Worm (Caenorhabditis elegans) whole organism, mixed stage, embryonic: ENCODE results near the gene drn-1.

ENCODE experiments used
- M03D4.4 ChIP-seq: sonication (generic microtip); optimal IDR thresholded peaks from 2 replicates; lab custom pipeline; 2017; ENCODE audit warnings: mild to moderate bottlenecking, missing genetic modification characterization, missing compliant biosample characterization
- bed-3 ChIP-seq: fragments of 200-800 bp; sonication (Bioruptor generic); optimal IDR thresholded peaks from 3 replicates; lab custom pipeline; 2018; ENCODE audit warnings: mild to moderate bottlenecking, missing genetic modification characterization, moderate library complexity, missing compliant biosample characterization
- blmp-1 ChIP-seq: fragments of 150-350 bp; optimal IDR thresholded peaks from 2 replicates; lab custom pipeline; 2014; ENCODE audit warnings: missing biosample characterization, missing genetic modification characterization
- ceh-39 ChIP-seq: fragments of 150-350 bp; optimal IDR thresholded peaks from 2 replicates; lab custom pipeline; 2014; ENCODE audit warnings: missing biosample characterization, missing genetic modification characterization
- ceh-43 ChIP-seq: fragments of 200-800 bp; sonication (Bioruptor generic); optimal IDR thresholded peaks from 2 replicates; lab custom pipeline; 2018; ENCODE audit warnings: mild to moderate bottlenecking, missing genetic modification characterization, moderate library complexity, missing compliant biosample characterization
- ceh-83 ChIP-seq: fragments of 200-800 bp; sonication (Bioruptor generic); optimal IDR thresholded peaks from 2 replicates; lab custom pipeline; 2018; ENCODE audit warnings: mild to moderate bottlenecking, missing genetic modification characterization, missing compliant biosample characterization
- ces-1 ChIP-seq: fragments of 150-350 bp; optimal IDR thresholded peaks from 2 replicates; lab custom pipeline; 2014; ENCODE audit warnings: missing biosample characterization, missing genetic modification reagents, missing genetic modification characterization
- cnd-1 ChIP-seq: fragments of 200-800 bp; sonication (Bioruptor generic); optimal IDR thresholded peaks from 2 replicates; lab custom pipeline; 2018; ENCODE audit warnings: mild to moderate bottlenecking, missing genetic modification characterization, missing compliant biosample characterization
- drap-1 ChIP-seq: fragments of 200-800 bp; sonication (Bioruptor generic); optimal IDR thresholded peaks from 3 replicates; lab custom pipeline; 2018; ENCODE audit warnings: mild to moderate bottlenecking, missing genetic modification characterization, missing compliant biosample characterization
- elt-1 ChIP-seq: sonication (generic microtip); optimal IDR thresholded peaks from 2 replicates; lab custom pipeline; 2017; ENCODE audit warnings: missing genetic modification characterization, mild to moderate bottlenecking, missing compliant biosample characterization, antibody characterized with exemption, moderate library complexity, borderline replicate concordance; ENCODE audit not compliant: insufficient read depth
- flh-1 ChIP-seq: fragments of 200-800 bp; sonication (Bioruptor generic); optimal IDR thresholded peaks from 2 replicates; lab custom pipeline; 2018; ENCODE audit warnings: mild to moderate bottlenecking, missing genetic modification characterization, moderate library complexity, missing compliant biosample characterization
- ham-2 ChIP-seq: fragments of 200-800 bp; sonication (Bioruptor generic); optimal IDR thresholded peaks from 2 replicates; lab custom pipeline; 2018; ENCODE audit warnings: mild to moderate bottlenecking, missing genetic modification characterization, missing compliant biosample characterization
- hlh-1 ChIP-seq: fragments of 150-350 bp; optimal IDR thresholded peaks from 2 replicates; lab custom pipeline; 2014; ENCODE audit warnings: missing biosample characterization, missing genetic modification reagents, missing genetic modification characterization
- lin-13 ChIP-seq: fragments of 150-350 bp; optimal IDR thresholded peaks from 2 replicates; lab custom pipeline; 2014; ENCODE audit warnings: missing biosample characterization, missing genetic modification characterization
- lin-32 ChIP-seq: fragments of 200-800 bp; sonication (Bioruptor generic); optimal IDR thresholded peaks from 2 replicates; lab custom pipeline; 2018; ENCODE audit warnings: mild to moderate bottlenecking, missing genetic modification characterization, missing compliant biosample characterization
- lsy-2 ChIP-seq: fragments of 150-350 bp; optimal IDR thresholded peaks from 2 replicates; lab custom pipeline; 2014; ENCODE audit warnings: missing biosample characterization, missing genetic modification characterization
- mab-5 ChIP-seq: fragments of 150-350 bp; optimal IDR thresholded peaks from 2 replicates; lab custom pipeline; 2014; ENCODE audit warnings: missing biosample characterization, missing genetic modification characterization
- mep-1 ChIP-seq: fragments of 150-350 bp; optimal IDR thresholded peaks from 2 replicates; lab custom pipeline; 2017; ENCODE audit warnings: missing biosample characterization, missing genetic modification reagents, missing genetic modification characterization, inconsistent platforms
- mls-2 ChIP-seq: sonication (generic microtip); optimal IDR thresholded peaks from 2 replicates; lab custom pipeline; 2016; ENCODE audit warnings: mild to moderate bottlenecking, missing genetic modification characterization, moderate library complexity, missing compliant biosample characterization
- nhr-12 ChIP-seq: fragments of 150-350 bp; optimal IDR thresholded peaks from 2 replicates; lab custom pipeline; 2014; ENCODE audit warnings: missing biosample characterization, missing genetic modification characterization
- nhr-2 ChIP-seq: fragments of 150-350 bp; optimal IDR thresholded peaks from 2 replicates; lab custom pipeline; 2014; ENCODE audit warnings: missing biosample characterization, missing genetic modification characterization
- nhr-237 ChIP-seq: fragments of 150-350 bp; optimal IDR thresholded peaks from 2 replicates; lab custom pipeline; 2014; ENCODE audit warnings: missing biosample characterization, missing genetic modification characterization
- nhr-28 ChIP-seq: fragments of 150-350 bp; optimal IDR thresholded peaks from 2 replicates; lab custom pipeline; 2014; ENCODE audit warnings: missing biosample characterization, missing genetic modification characterization
- nhr-76 ChIP-seq: sonication (generic microtip); optimal IDR thresholded peaks from 2 replicates; lab custom pipeline; 2017; ENCODE audit warnings: missing biosample characterization, missing genetic modification characterization
- pha-4 ChIP-seq: fragments of 150-350 bp; optimal IDR thresholded peaks from 2 replicates; lab custom pipeline; 2018; ENCODE audit warnings: missing biosample characterization, missing genetic modification reagents, missing genetic modification characterization
- sem-2 ChIP-seq: fragments of 200-800 bp; sonication (Bioruptor generic); optimal IDR thresholded peaks from 2 replicates; lab custom pipeline; 2018; ENCODE audit warnings: mild to moderate bottlenecking, missing genetic modification characterization, missing compliant biosample characterization
- snpc-4 ChIP-seq: fragments of 150-350 bp; optimal IDR thresholded peaks from 2 replicates; lab custom pipeline; 2014; ENCODE audit warnings: missing biosample characterization, missing genetic modification characterization
- sptf-1 ChIP-seq: sonication (generic microtip); optimal IDR thresholded peaks from 2 replicates; lab custom pipeline; 2017; ENCODE audit warnings: mild to moderate bottlenecking, missing genetic modification characterization, moderate library complexity, missing compliant biosample characterization
- tbx-8 ChIP-seq: fragments of 200-800 bp; sonication (Bioruptor generic); optimal IDR thresholded peaks from 2 replicates; lab custom pipeline; 2018; ENCODE audit warnings: mild to moderate bottlenecking, missing genetic modification characterization, moderate library complexity, missing compliant biosample characterization
- unc-120 ChIP-seq: sonication (generic microtip); optimal IDR thresholded peaks from 2 replicates; lab custom pipeline; 2017; ENCODE audit warnings: missing genetic modification characterization, missing compliant biosample characterization; ENCODE audit not compliant: poor library complexity, severe bottlenecking
- unc-39 ChIP-seq: fragments of 150-350 bp; optimal IDR thresholded peaks from 2 replicates; lab custom pipeline; 2014; ENCODE audit warnings: missing biosample characterization, missing genetic modification characterization
- unc-62 ChIP-seq: fragments of 150-350 bp; optimal IDR thresholded peaks from 2 replicates; lab custom pipeline; 2014; ENCODE audit warnings: missing biosample characterization, missing genetic modification reagents, missing genetic modification characterization
- zip-8 ChIP-seq: fragments of 150-350 bp; optimal IDR thresholded peaks from 2 replicates; lab custom pipeline; 2014; ENCODE audit warnings: missing biosample characterization, missing genetic modification characterization

drn-1 gene

DNA sequence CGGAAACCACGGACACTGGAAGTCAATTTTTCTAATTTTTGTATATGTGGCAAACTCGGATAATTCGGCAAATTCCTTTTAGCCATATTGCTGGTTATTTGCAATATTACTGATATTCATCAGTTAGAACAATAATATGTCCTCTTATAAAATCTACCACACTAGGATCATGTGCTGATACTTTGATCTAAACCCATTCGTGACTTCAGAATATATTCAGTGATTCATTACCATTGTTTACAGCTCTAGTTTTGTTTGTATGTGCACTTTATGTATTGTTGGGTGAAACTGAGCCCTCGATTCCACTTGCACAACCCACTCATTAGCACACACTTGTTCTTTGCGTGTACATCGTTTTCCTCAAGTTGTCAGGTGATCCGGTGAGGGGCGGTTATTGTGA lies 34.6 kb upstream of the drn-1 start:
- no peak for TF ChIP-seq sptf-1 (tag; lab: Kevin White, UChicago)

DNA sequence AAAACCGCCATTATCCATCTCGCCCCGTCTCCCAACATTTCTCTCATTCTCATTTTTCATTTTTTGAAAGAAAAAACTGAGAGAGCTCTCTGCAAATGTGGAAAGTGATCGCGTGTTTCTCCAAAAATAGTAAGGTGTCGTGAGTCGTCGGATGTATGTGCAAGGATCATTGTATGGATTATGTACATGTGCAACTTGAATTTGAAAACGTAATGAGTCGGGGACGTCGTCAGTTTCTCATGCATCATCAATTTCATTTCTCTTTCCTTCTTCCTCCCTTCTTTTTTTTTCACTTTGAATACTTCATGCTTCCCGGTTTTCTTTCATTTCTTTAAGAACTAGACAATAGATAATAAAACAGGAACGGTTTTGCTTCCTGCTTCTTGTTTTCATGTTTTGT lies 33.5 kb upstream of the drn-1 start:
- TF ChIP-seq ces-1 (GFP tag; lab: Kevin White, UChicago) (no peak), zip-8 (no peak), ceh-39 (no peak), unc-62 (GFP tag; lab: Kevin White, UChicago) (no peak), tbx-8 (no peak), sptf-1 (tag; lab: Kevin White, UChicago) (no peak), nhr-2 (tag; lab: Kevin White, UChicago) (no peak), bed-3 (GFP tag; lab: Kevin White, UChicago) (no peak), nhr-28 (tag; lab: Kevin White, UChicago) (no peak), lsy-2 (tag; lab: Kevin White, UChicago) (no peak), drap-1 (GFP tag; lab: Kevin White, UChicago) (no peak), elt-1 (no peak), blmp-1 (no peak), nhr-12 (tag; lab: Kevin White, UChicago) (no peak), snpc-4 (tag; lab: Kevin White, UChicago) (no peak), unc-120 (tag; lab: Kevin White, UChicago) (no peak), cnd-1 (tag; lab: Kevin White, UChicago) (no peak), lin-13 (tag; lab: Kevin White, UChicago) (no peak), hlh-1 (tag; lab: Kevin White, UChicago) (no peak), ham-2 (GFP tag; lab: Kevin White, UChicago) (no peak)

DNA sequence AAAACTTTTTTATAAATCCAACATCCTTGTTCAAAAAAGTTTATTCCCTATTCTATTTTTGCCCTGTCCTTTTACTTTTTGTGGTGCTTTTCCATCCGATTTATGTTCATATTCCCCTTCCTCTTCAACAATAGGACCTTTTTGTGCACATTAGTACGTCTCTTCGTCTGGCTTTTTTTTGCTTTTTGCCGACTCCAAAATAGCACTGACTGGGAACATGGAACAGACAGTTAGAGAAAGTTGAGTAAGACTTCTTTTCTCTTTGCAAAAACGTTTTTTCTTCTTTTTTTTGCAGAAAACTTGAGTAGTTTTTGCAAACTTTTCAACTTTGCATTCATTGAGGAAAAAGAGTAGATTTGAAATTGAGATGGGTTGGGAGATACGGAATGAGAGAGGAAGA lies 30.2 kb upstream of the drn-1 start:
- no peak for TF ChIP-seq mab-5 (tag; lab: Kevin White, UChicago)

DNA sequence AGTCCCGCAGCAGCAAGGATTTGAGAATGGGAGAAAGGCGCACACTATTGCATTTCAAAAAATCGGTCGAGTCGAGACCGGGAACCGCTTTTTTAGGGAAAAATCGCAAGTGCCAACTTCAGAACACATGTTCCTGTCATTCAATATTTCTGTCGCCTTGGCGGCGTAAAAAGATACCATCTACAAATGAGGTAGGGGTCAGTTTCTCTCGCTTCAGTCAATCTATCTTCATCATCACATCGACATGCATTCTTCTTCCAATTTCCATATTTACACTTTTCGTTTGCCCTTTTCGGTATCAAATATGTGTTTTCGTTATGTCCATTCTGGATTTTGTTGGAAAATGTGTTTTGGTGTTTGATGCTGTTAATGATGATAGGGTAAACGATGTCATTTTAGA lies 26.1 kb upstream of the drn-1 start:
- TF ChIP-seq ceh-39 (no peak), flh-1 (GFP tag; lab: Kevin White, UChicago) (no peak), pha-4 (tag; lab: Kevin White, UChicago) (no peak), unc-39 (tag; lab: Kevin White, UChicago) (no peak), nhr-76 (no peak), cnd-1 (tag; lab: Kevin White, UChicago) (no peak), unc-120 (tag; lab: Kevin White, UChicago) (no peak), nhr-28 (tag; lab: Kevin White, UChicago) (no peak)

DNA sequence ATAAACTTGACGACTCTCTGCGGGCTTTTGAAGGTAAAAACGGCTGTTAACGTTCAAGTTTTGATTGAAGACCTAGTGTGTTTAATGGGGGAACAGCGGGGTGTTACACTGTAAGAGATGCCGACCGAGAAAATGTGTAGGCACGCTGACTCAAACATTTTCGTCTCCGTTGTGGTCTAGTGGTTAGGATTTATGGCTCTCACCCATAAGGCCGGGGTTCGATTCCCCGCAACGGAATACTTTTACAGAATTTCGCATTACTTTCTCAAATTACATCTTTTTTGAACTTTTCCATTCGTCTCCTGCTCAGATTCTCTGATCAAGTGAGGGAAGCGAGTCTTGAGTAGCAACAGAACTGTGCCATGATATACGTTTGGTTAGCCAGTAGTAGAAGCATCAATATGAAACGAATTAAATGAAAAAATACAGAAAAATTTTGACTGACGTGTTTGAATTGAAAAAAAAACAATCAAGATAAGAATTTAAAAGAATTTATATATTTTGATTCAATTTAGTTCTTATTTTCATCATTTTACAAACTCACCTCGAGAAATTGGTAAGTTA lies 21.7 kb upstream of the drn-1 start, which contains the start of gene ZK622.1:
Gene ZK622.1, plus strand, starts transcription at position 514 of the 564 bp plus-strand sequence.
- no peak for TF ChIP-seq nhr-237 (tag; lab: Kevin White, UChicago)
- peak; percentile 72 for TF ChIP-seq M03D4.4 (tag; lab: Kevin White, UChicago)
- peak; percentile 79 for TF ChIP-seq ceh-83 (GFP tag; lab: Kevin White, UChicago)
- TF ChIP-seq drap-1 (GFP tag; lab: Kevin White, UChicago), result peak; percentile 74
- TF ChIP-seq blmp-1, result no peak
- peak; percentile 44 for TF ChIP-seq ham-2 (GFP tag; lab: Kevin White, UChicago)
- no peak for TF ChIP-seq lsy-2 (tag; lab: Kevin White, UChicago)
- no peak for TF ChIP-seq hlh-1 (tag; lab: Kevin White, UChicago)
- no peak for TF ChIP-seq nhr-2 (tag; lab: Kevin White, UChicago)
- TF ChIP-seq bed-3 (GFP tag; lab: Kevin White, UChicago), result peak; percentile 45
- peak; percentile 52 for TF ChIP-seq sptf-1 (tag; lab: Kevin White, UChicago)
- TF ChIP-seq mls-2 (tag; lab: Kevin White, UChicago), result peak; percentile 71
- peak; percentile 75 for TF ChIP-seq cnd-1 (tag; lab: Kevin White, UChicago)
- peak; percentile 35 for TF ChIP-seq ceh-43
- no peak for TF ChIP-seq unc-39 (tag; lab: Kevin White, UChicago)
- peak; percentile 39 for TF ChIP-seq unc-120 (tag; lab: Kevin White, UChicago)
- peak; percentile 62 for TF ChIP-seq sem-2 (GFP tag; lab: Kevin White, UChicago)
- no peak for TF ChIP-seq mep-1
- peak; percentile 7 for TF ChIP-seq lin-32 (GFP tag; lab: Kevin White, UChicago)
- peak; percentile 29 for TF ChIP-seq flh-1 (GFP tag; lab: Kevin White, UChicago)
